Worm (Caenorhabditis elegans): ENCODE data around the gene fbxa-150.

- TF ChIP-seq hlh-12 (tag; optimal IDR thresholded peaks at IDR 0.05): no peak
- no peak for TF ChIP-seq Y95B8A.8 (GFP tag; IDR thresholded peaks at IDR 0.05)
- TF ChIP-seq snpc-3.4 (tag; optimal IDR thresholded peaks at IDR 0.05): no peak
- TF ChIP-seq hsf-1 (GFP tag; IDR thresholded peaks at IDR 0.05): no peak
- TF ChIP-seq madf-10 (tag; optimal IDR thresholded peaks at IDR 0.05): no peak
- TF ChIP-seq ama-1 (optimal IDR thresholded peaks at IDR 0.05): no peak
- no peak for TF ChIP-seq ama-1 (GFP tag; optimal IDR thresholded peaks at IDR 0.05)
Observed at ce11 chrV:20527493-20527892, 5.1 kb downstream of the fbxa-150 start, which contains the start of gene Y38H6C.13.
